Worm (Caenorhabditis elegans) whole organism, L2 larva: ENCODE measurements around the gene fbxa-154.

ENCODE experiments used
- C34F6.9 ChIP-seq: fragments of 150-350 bp; optimal IDR thresholded peaks from 2 replicates; lab custom pipeline; 2014; ENCODE audit warnings: missing biosample characterization, missing genetic modification characterization
- F13H6.1 ChIP-seq: sonication (generic microtip); optimal IDR thresholded peaks from 2 replicates; lab custom pipeline; 2016; ENCODE audit warnings: missing genetic modification characterization, missing compliant biosample characterization
- R02D3.7 ChIP-seq: fragments of 150-350 bp; optimal IDR thresholded peaks from 2 replicates; lab custom pipeline; 2014; ENCODE audit warnings: missing biosample characterization, missing genetic modification characterization
- alr-1 ChIP-seq: fragments of 150-350 bp; optimal IDR thresholded peaks from 2 replicates; lab custom pipeline; 2014; ENCODE audit warnings: missing biosample characterization, missing genetic modification characterization
- ama-1 ChIP-seq: fragments of 150-350 bp; optimal IDR thresholded peaks from 2 replicates; lab custom pipeline; 2018; ENCODE audit warnings: inconsistent platforms
- blmp-1 ChIP-seq: sonication (generic microtip); optimal IDR thresholded peaks from 2 replicates; lab custom pipeline; 2017; ENCODE audit warnings: missing genetic modification characterization, mild to moderate bottlenecking, missing compliant biosample characterization, antibody characterized with exemption, moderate library complexity; ENCODE audit not compliant: insufficient read depth
- ceh-16 ChIP-seq: fragments of 150-350 bp; optimal IDR thresholded peaks from 2 replicates; lab custom pipeline; 2014; ENCODE audit warnings: missing biosample characterization, missing genetic modification characterization
- crh-2 ChIP-seq: sonication (generic microtip); optimal IDR thresholded peaks from 2 replicates; lab custom pipeline; 2017; ENCODE audit warnings: missing biosample characterization, missing genetic modification characterization
- elt-1 ChIP-seq: fragments of 150-350 bp; optimal IDR thresholded peaks from 2 replicates; lab custom pipeline; 2014; ENCODE audit warnings: missing biosample characterization, missing genetic modification characterization
- fos-1 ChIP-seq: fragments of 150-350 bp; optimal IDR thresholded peaks from 2 replicates; lab custom pipeline; 2014; ENCODE audit warnings: missing biosample characterization, missing genetic modification characterization
- gmeb-1 ChIP-seq: fragments of 150-350 bp; optimal IDR thresholded peaks from 2 replicates; lab custom pipeline; 2014; ENCODE audit warnings: missing biosample characterization, missing genetic modification characterization
- lin-11 ChIP-seq: fragments of 150-350 bp; sonication (generic microtip); optimal IDR thresholded peaks from 2 replicates; lab custom pipeline; 2014; ENCODE audit warnings: missing biosample characterization, missing genetic modification characterization, inconsistent platforms, mixed read lengths
- lin-13 ChIP-seq: fragments of 150-350 bp; optimal IDR thresholded peaks from 2 replicates; lab custom pipeline; 2014; ENCODE audit warnings: missing biosample characterization, missing genetic modification reagents, missing genetic modification characterization
- lsy-2 ChIP-seq, 2 experiments: fragments of 150-350 bp in 1 of 2; sonication (generic microtip) in 1 of 2; optimal IDR thresholded peaks; 2 replicates each; lab custom pipeline; 2014 to 2017; ENCODE audit warnings: missing biosample characterization in 2 of 2, missing genetic modification characterization in 2 of 2
- mab-5 ChIP-seq: fragments of 150-350 bp; optimal IDR thresholded peaks from 2 replicates; lab custom pipeline; 2014; ENCODE audit warnings: missing biosample characterization, missing genetic modification characterization
- mbf-1 ChIP-seq: sonication (generic microtip); optimal IDR thresholded peaks from 2 replicates; lab custom pipeline; 2017; ENCODE audit warnings: missing biosample characterization, missing genetic modification characterization
- mdl-1 ChIP-seq, 2 experiments: fragments of 150-350 bp in 1 of 2; sonication (generic microtip) in 1 of 2; optimal IDR thresholded peaks; 2 replicates each; lab custom pipeline; 2017; ENCODE audit warnings: missing biosample characterization in 2 of 2, missing genetic modification characterization in 2 of 2
- nhr-10 ChIP-seq: sonication (generic microtip); optimal IDR thresholded peaks from 2 replicates; lab custom pipeline; 2017; ENCODE audit warnings: missing biosample characterization, missing genetic modification characterization
- nhr-129 ChIP-seq: fragments of 150-350 bp; optimal IDR thresholded peaks from 2 replicates; lab custom pipeline; 2014; ENCODE audit warnings: missing biosample characterization, missing genetic modification characterization
- nhr-21 ChIP-seq: fragments of 150-350 bp; optimal IDR thresholded peaks from 2 replicates; lab custom pipeline; 2014; ENCODE audit warnings: missing biosample characterization, missing genetic modification characterization
- nhr-23 ChIP-seq: fragments of 150-350 bp; optimal IDR thresholded peaks from 2 replicates; lab custom pipeline; 2014; ENCODE audit warnings: missing biosample characterization, missing genetic modification reagents, missing genetic modification characterization
- nhr-25 ChIP-seq: fragments of 150-350 bp; sonication (generic microtip); optimal IDR thresholded peaks from 3 replicates; lab custom pipeline; 2014; ENCODE audit warnings: missing biosample characterization, missing genetic modification characterization
- nhr-6 ChIP-seq: fragments of 150-350 bp; optimal IDR thresholded peaks from 2 replicates; lab custom pipeline; 2014; ENCODE audit warnings: missing biosample characterization, missing genetic modification characterization
- sem-4 ChIP-seq: fragments of 150-350 bp; optimal IDR thresholded peaks from 2 replicates; lab custom pipeline; 2014; ENCODE audit warnings: missing biosample characterization, missing genetic modification reagents, missing genetic modification characterization
- skn-1 ChIP-seq: sonication (generic microtip); optimal IDR thresholded peaks from 2 replicates; lab custom pipeline; 2017; ENCODE audit warnings: missing biosample characterization, missing genetic modification characterization
- sma-3 ChIP-seq: sonication (generic microtip); optimal IDR thresholded peaks from 2 replicates; lab custom pipeline; 2016; ENCODE audit warnings: missing genetic modification reagents, missing genetic modification characterization, missing compliant biosample characterization
- sma-9 ChIP-seq, 2 experiments: fragments of 150-350 bp in 1 of 2; sonication (generic microtip) in 1 of 2; optimal IDR thresholded peaks; 2 replicates each; lab custom pipeline; 2014 to 2016; ENCODE audit warnings: missing genetic modification characterization in 2 of 2, mild to moderate bottlenecking in 1 of 2, missing biosample characterization in 1 of 2, missing compliant biosample characterization in 1 of 2, missing genetic modification reagents in 1 of 2, moderate library complexity in 1 of 2
- snpc-4 ChIP-seq: fragments of 150-350 bp; optimal IDR thresholded peaks from 2 replicates; lab custom pipeline; 2014; ENCODE audit warnings: missing biosample characterization, missing genetic modification characterization
- unc-55 ChIP-seq: fragments of 150-350 bp; sonication (generic microtip); optimal IDR thresholded peaks from 3 replicates; lab custom pipeline; 2014; ENCODE audit warnings: missing biosample characterization, missing genetic modification reagents, missing genetic modification characterization
- unc-62 ChIP-seq: fragments of 150-350 bp; optimal IDR thresholded peaks from 2 replicates; lab custom pipeline; 2014; ENCODE audit warnings: missing biosample characterization, missing genetic modification reagents, missing genetic modification characterization
- ztf-11 ChIP-seq: sonication (generic microtip); optimal IDR thresholded peaks from 2 replicates; lab custom pipeline; 2017; ENCODE audit warnings: missing biosample characterization, missing genetic modification characterization
- ztf-4 ChIP-seq: fragments of 150-350 bp; optimal IDR thresholded peaks from 2 replicates; lab custom pipeline; 2014; ENCODE audit warnings: missing biosample characterization, missing genetic modification characterization

The fbxa-154 gene

DNA sequence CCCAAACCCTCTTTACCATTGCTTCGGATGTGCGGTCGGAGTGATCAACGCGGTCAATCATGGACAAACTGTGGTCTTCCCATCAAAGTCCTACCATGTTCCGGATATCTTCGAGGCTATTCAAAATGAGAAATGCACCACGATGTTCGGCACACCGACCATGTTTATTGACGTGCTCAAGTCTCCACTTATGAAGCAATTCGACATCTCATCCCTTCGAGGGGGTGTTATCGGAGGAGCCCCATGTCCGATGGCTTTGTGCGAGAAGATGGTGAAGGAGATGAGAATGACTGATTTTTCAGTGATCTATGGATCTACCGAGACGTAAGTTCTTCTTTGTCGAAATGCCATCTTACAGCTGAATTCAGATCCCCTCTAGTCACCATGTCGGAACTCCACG is 36.6 kb downstream of the fbxa-154 start:
- no peak for TF ChIP-seq sma-9 (GFP tag; optimal IDR thresholded peaks at IDR 0.05; lab: Kevin White, UChicago)
- no peak for TF ChIP-seq sma-9 (tag; optimal IDR thresholded peaks at IDR 0.05; lab: Kevin White, UChicago)
- peak; percentile 69 for TF ChIP-seq ama-1 (lab: Kevin White, UChicago)

DNA sequence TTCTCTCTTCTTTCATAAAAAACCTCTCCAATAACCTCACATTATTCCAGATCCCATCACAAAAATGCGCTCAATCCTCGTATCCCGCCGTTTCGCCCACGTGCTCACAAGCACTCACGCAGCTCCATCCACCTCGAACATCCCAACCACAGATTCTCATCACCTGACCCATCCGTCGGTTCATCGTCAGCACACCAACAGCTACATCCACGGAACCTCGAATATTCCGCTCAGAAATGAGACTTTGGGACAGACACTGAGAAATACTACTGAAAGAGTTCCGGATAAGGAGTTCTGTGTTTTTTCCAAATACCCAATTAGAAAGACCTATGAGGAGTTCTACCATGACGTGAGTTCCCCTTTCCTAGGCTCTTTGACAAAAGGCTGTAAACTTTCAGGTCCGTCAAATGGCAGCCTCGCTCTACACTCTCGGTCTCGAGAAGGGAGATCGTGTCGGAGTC is 37.6 kb downstream of the fbxa-154 start, which contains the start of gene acs-2:
Gene acs-2 (plus strand): TSS at position 51 of the 461 bp plus-strand sequence.
- TF ChIP-seq lin-13 (GFP tag; lab: Kevin White, UChicago): no peak
- no peak for TF ChIP-seq alr-1 (tag; lab: Kevin White, UChicago)
- TF ChIP-seq F13H6.1 (tag; lab: Kevin White, UChicago): no peak
- TF ChIP-seq unc-62: no peak
- no peak for TF ChIP-seq gmeb-1 (tag; lab: Kevin White, UChicago)
- TF ChIP-seq C34F6.9 (tag; lab: Kevin White, UChicago): no peak

DNA sequence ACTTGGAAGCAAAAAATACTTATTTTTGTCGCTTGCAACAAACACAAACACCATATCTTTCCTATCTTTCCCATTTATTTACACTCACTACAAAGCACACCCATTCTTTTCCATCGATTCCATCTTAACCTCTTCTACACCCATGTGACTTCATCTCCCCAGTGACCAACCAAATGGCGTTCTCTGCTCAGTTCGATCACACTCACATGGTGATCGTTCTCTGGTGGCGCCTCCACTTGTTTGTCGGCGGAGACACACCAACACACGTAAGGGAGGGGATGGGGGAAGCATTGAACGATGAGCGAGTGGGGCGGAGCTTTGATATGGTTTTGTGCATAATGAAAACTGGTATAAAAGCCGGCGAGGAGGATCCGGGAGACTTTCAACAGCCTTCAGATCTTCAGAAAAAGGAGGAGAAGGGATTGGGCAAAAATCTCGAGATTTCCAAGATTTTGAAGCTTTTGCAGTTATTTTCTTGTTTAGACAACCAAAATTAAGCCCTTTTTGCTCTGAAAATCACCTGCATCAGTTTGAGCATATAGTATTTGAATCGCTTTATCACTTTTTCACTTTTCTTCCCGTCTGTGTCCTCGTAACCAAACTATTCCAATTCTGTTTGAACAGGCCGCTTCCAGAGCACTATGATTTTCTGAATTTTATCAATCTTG is 38.3 kb downstream of the fbxa-154 start:
- TF ChIP-seq lsy-2 (tag; optimal IDR thresholded peaks at IDR 0.05; lab: Kevin White, UChicago) (peak in 1 of 2 experiments; percentile 84), skn-1 (no peak), gmeb-1 (tag; lab: Kevin White, UChicago) (peak; percentile 70), mab-5 (tag; lab: Kevin White, UChicago) (peak; percentile 76), nhr-129 (tag; lab: Kevin White, UChicago) (peak; percentile 97), lin-11 (peak; percentile 57), C34F6.9 (tag; lab: Kevin White, UChicago) (peak; percentile 76), blmp-1 (tag; lab: Kevin White, UChicago) (peak; percentile 40), nhr-23 (no peak), nhr-6 (tag; lab: Kevin White, UChicago) (peak; percentile 29), sma-3 (peak; percentile 50), ceh-16 (peak; percentile 68), mdl-1 (tag; optimal IDR thresholded peaks at IDR 0.05; lab: Kevin White, UChicago) (peak; percentile 45 to 89), fos-1 (tag; lab: Kevin White, UChicago) (no peak), lin-13 (GFP tag; lab: Kevin White, UChicago) (peak; percentile 25), sma-9 (GFP tag; optimal IDR thresholded peaks at IDR 0.05; lab: Kevin White, UChicago) (peak; percentile 94), sma-9 (tag; optimal IDR thresholded peaks at IDR 0.05; lab: Kevin White, UChicago) (no peak), crh-2 (tag; lab: Kevin White, UChicago) (peak; percentile 83), nhr-10 (tag; lab: Kevin White, UChicago) (no peak), elt-1 (no peak), nhr-25 (tag; lab: Kevin White, UChicago) (peak; percentile 70), F13H6.1 (tag; lab: Kevin White, UChicago) (peak; percentile 81), R02D3.7 (no peak), nhr-21 (peak; percentile 94), unc-55 (GFP tag; lab: Kevin White, UChicago) (peak; percentile 6), ama-1 (lab: Kevin White, UChicago) (peak; percentile 95), ztf-4 (tag; lab: Kevin White, UChicago) (peak; percentile 42), snpc-4 (peak; percentile 63), sem-4 (tag; lab: Kevin White, UChicago) (peak; percentile 73)

- TF ChIP-seq F13H6.1 (tag; lab: Kevin White, UChicago): peak; percentile 68
- no peak for TF ChIP-seq ceh-16
- no peak for TF ChIP-seq alr-1 (tag; lab: Kevin White, UChicago)
- no peak for TF ChIP-seq lin-11
- no peak for TF ChIP-seq nhr-10 (tag; lab: Kevin White, UChicago)
- TF ChIP-seq nhr-129 (tag; lab: Kevin White, UChicago): peak; percentile 76
- TF ChIP-seq fos-1 (tag; lab: Kevin White, UChicago): peak; percentile 52
- TF ChIP-seq lsy-2 (tag; optimal IDR thresholded peaks at IDR 0.05; lab: Kevin White, UChicago): peak in 1 of 2 experiments; percentile 49
- no peak for TF ChIP-seq lin-13 (GFP tag; lab: Kevin White, UChicago)
- TF ChIP-seq ztf-4 (tag; lab: Kevin White, UChicago): no peak
- TF ChIP-seq sma-9 (GFP tag; optimal IDR thresholded peaks at IDR 0.05; lab: Kevin White, UChicago): peak; percentile 95
- TF ChIP-seq sma-9 (tag; optimal IDR thresholded peaks at IDR 0.05; lab: Kevin White, UChicago): no peak
- TF ChIP-seq skn-1: no peak
- TF ChIP-seq C34F6.9 (tag; lab: Kevin White, UChicago): peak; percentile 41
- TF ChIP-seq ztf-11 (tag; lab: Kevin White, UChicago): no peak
- no peak for TF ChIP-seq mbf-1 (tag; lab: Kevin White, UChicago)
- TF ChIP-seq gmeb-1 (tag; lab: Kevin White, UChicago): peak; percentile 38
- no peak for TF ChIP-seq R02D3.7
- TF ChIP-seq nhr-21: peak; percentile 60
Measured at ce11 chrV:15563985-15564384, 41.0 kb downstream of the fbxa-154 start.
